Worm (Caenorhabditis elegans): ENCODE measurements around the gene Y22D7AL.11.

Y22D7AL.11 gene

DNA sequence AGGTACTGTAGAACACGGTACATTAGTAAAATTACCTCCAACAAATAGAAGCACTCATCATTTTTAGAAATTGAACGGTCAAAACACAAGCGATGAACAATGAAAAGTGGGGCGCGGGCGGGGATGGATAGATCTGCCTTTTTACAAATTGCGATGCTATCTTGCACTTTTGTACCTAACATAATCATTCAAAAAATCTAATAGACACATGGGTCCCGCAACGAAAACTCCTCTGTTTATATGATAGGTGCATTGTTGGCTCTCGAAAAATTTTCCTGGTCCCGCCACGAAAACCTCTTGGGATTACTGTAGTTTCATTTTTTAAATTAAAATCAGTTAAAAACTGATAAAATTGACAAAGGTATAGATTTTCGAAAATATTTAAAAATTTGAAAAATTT, at the start of gene Y22D7AL.11:
Gene Y22D7AL.11 (minus strand): TSS at position 101 of the 400 bp plus-strand sequence.
- no peak for TF ChIP-seq fos-1 (tag; optimal IDR thresholded peaks at IDR 0.05)
- TF ChIP-seq ceh-9 (tag; optimal IDR thresholded peaks at IDR 0.05) = no peak
- no peak for TF ChIP-seq lsy-12 (tag; optimal IDR thresholded peaks at IDR 0.05)
- TF ChIP-seq egl-27 (tag; optimal IDR thresholded peaks at IDR 0.05) = no peak
- TF ChIP-seq nhr-237 (tag; optimal IDR thresholded peaks at IDR 0.05) = no peak

DNA sequence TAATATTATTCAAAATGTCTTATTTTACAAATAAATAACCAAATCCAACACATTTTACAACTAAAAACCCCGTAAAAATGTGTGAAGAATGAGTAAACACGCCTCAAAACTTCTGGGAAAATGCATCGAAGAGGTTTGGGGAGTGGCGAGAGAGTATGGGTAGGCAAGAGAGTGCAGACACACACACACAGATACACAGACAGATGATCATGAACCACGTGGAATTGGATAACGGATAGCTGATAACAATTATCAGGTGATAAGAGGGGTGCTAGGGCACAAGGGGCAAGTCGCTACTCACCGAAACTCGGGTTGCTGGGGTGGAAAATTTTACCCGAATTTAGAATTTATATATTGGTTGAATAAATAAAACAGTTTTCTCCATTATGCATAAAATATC, 48.1 kb upstream of the Y22D7AL.11 start:
- TF ChIP-seq elt-2 (tag; optimal IDR thresholded peaks at IDR 0.05) (peak; percentile 52), mdl-1 (tag; optimal IDR thresholded peaks at IDR 0.05) (peak; percentile 14), nhr-43 (tag; optimal IDR thresholded peaks at IDR 0.05; ENCODE audit: poor library complexity, severe bottlenecking) (peak; percentile 31), lin-39 (tag; optimal IDR thresholded peaks at IDR 0.05) (peak; percentile 6), snpc-4 (tag; optimal IDR thresholded peaks at IDR 0.05) (no peak), elt-1 (tag; optimal IDR thresholded peaks at IDR 0.05) (no peak), fkh-10 (GFP tag; optimal IDR thresholded peaks at IDR 0.05) (no peak)

- TF ChIP-seq hmg-11 (tag; optimal IDR thresholded peaks at IDR 0.05) (peak; percentile 24), zag-1 (tag; optimal IDR thresholded peaks at IDR 0.05) (no peak), unc-62 (GFP tag; optimal IDR thresholded peaks at IDR 0.05) (no peak), mml-1 (tag; optimal IDR thresholded peaks at IDR 0.05) (no peak), nhr-43 (tag; optimal IDR thresholded peaks at IDR 0.05; ENCODE audit: poor library complexity, severe bottlenecking) (peak; percentile 74), ztf-4 (tag; optimal IDR thresholded peaks at IDR 0.05) (no peak), R02D3.7 (tag; optimal IDR thresholded peaks at IDR 0.05) (peak; percentile 51), lsy-12 (tag; optimal IDR thresholded peaks at IDR 0.05) (peak; percentile 9), ama-1 (optimal IDR thresholded peaks at IDR 0.05) (no peak), fkh-10 (GFP tag; optimal IDR thresholded peaks at IDR 0.05) (no peak), snpc-4 (tag; optimal IDR thresholded peaks at IDR 0.05) (no peak), nhr-237 (tag; optimal IDR thresholded peaks at IDR 0.05) (no peak), egl-5 (tag; optimal IDR thresholded peaks at IDR 0.05) (peak; percentile 96), nhr-76 (tag; optimal IDR thresholded peaks at IDR 0.05) (no peak), nhr-28 (tag; optimal IDR thresholded peaks at IDR 0.05) (no peak), nhr-12 (tag; optimal IDR thresholded peaks at IDR 0.05) (no peak), lin-15B (tag; optimal IDR thresholded peaks at IDR 0.05) (peak; percentile 41), egl-27 (tag; optimal IDR thresholded peaks at IDR 0.05) (no peak), tbx-2 (tag; optimal IDR thresholded peaks at IDR 0.05) (no peak), ceh-9 (tag; optimal IDR thresholded peaks at IDR 0.05) (no peak), ceh-16 (tag; optimal IDR thresholded peaks at IDR 0.05) (no peak), elt-3 (tag; optimal IDR thresholded peaks at IDR 0.05) (peak in 1 of 3 experiments; percentile 51), daf-12 (tag; optimal IDR thresholded peaks at IDR 0.05) (no peak), nhr-67 (tag; optimal IDR thresholded peaks at IDR 0.05) (no peak), nhr-23 (tag; optimal IDR thresholded peaks at IDR 0.05) (peak; percentile 89), elt-2 (tag; optimal IDR thresholded peaks at IDR 0.05) (peak; percentile 93), pqm-1 (tag; optimal IDR thresholded peaks at IDR 0.05) (peak; percentile 93), ZK546.5 (tag; optimal IDR thresholded peaks at IDR 0.05) (no peak), sea-2 (GFP tag; optimal IDR thresholded peaks at IDR 0.05) (no peak), nhr-11 (tag; optimal IDR thresholded peaks at IDR 0.05) (no peak), mdl-1 (tag; optimal IDR thresholded peaks at IDR 0.05) (no peak), elt-1 (tag; optimal IDR thresholded peaks at IDR 0.05) (no peak), pha-4 (tag; optimal IDR thresholded peaks at IDR 0.05) (peak; percentile 76), ceh-28 (tag; optimal IDR thresholded peaks at IDR 0.05) (peak; percentile 80), nfya-1 (tag; optimal IDR thresholded peaks at IDR 0.05; ENCODE audit: insufficient read depth) (peak; percentile 73), lin-39 (tag; optimal IDR thresholded peaks at IDR 0.05) (peak; percentile 45), nhr-25 (tag; optimal IDR thresholded peaks at IDR 0.05) (peak; percentile 82), ceh-82 (tag; optimal IDR thresholded peaks at IDR 0.05) (no peak), aly-2 (tag; optimal IDR thresholded peaks at IDR 0.05) (no peak), unc-39 (tag; optimal IDR thresholded peaks at IDR 0.05) (no peak), skn-1 (tag; optimal IDR thresholded peaks at IDR 0.05) (peak; percentile 55), ztf-11 (tag; optimal IDR thresholded peaks at IDR 0.05) (no peak), eor-1 (tag; optimal IDR thresholded peaks at IDR 0.05) (no peak), fos-1 (tag; optimal IDR thresholded peaks at IDR 0.05) (no peak), fkh-2 (tag; optimal IDR thresholded peaks at IDR 0.05) (no peak), jun-1 (tag; optimal IDR thresholded peaks at IDR 0.05) (peak; percentile 84), nhr-77 (tag; optimal IDR thresholded peaks at IDR 0.05) (no peak)
Measured at ce11 chrIII:1680996-1681395, 46.8 kb upstream of the Y22D7AL.11 start.

Data from whole organism, L3 larva.